Fruit fly (Drosophila melanogaster) whole organism, prepupa: ENCODE measurements around the gene CG32369.

Experiments
- Blimp-1 ChIP-seq: fragments of 200-800 bp; sonication (Bioruptor generic); optimal IDR thresholded peaks from 3 replicates; lab custom pipeline; 2017; ENCODE audit warnings: missing biosample characterization, missing genetic modification characterization, mild to moderate bottlenecking, moderate library complexity, missing genetic modification reagents
- CG10631 ChIP-seq: fragments of 200-800 bp; sonication (Bioruptor generic); optimal IDR thresholded peaks from 2 replicates; lab custom pipeline; 2016; ENCODE audit warnings: missing biosample characterization, missing genetic modification characterization
- CG10669 ChIP-seq: fragments of 200-800 bp; sonication (Bioruptor generic); optimal IDR thresholded peaks from 3 replicates; lab custom pipeline; 2018; ENCODE audit warnings: missing biosample characterization, mild to moderate bottlenecking, missing genetic modification characterization, moderate library complexity
- CG11294 ChIP-seq: fragments of 200-800 bp; sonication (Bioruptor generic); IDR thresholded peaks from 2 replicates; pipeline ENCODE4 v1.3.6; 2022; ENCODE audit warnings: missing biosample characterization, missing genetic modification characterization
- CG11762 ChIP-seq: fragments of 200-800 bp; sonication (Bioruptor generic); optimal IDR thresholded peaks from 3 replicates; lab custom pipeline; 2016; ENCODE audit warnings: missing biosample characterization, missing genetic modification characterization; ENCODE audit not compliant: insufficient read depth
- CG11902 ChIP-seq: fragments of 200-800 bp; sonication (Bioruptor generic); optimal IDR thresholded peaks from 3 replicates; lab custom pipeline; 2016; ENCODE audit warnings: missing biosample characterization, missing genetic modification characterization
- CG15336 ChIP-seq: fragments of 200-800 bp; sonication (Bioruptor generic); IDR thresholded peaks from 2 replicates; pipeline ENCODE4 v1.3.6; 2022; ENCODE audit warnings: missing biosample characterization, missing genetic modification characterization
- CG1621 ChIP-seq: fragments of 200-800 bp; sonication (Bioruptor generic); optimal IDR thresholded peaks from 3 replicates; lab custom pipeline; 2018; ENCODE audit warnings: missing biosample characterization, mild to moderate bottlenecking, missing genetic modification characterization
- CG16779 ChIP-seq: fragments of 200-800 bp; sonication (Bioruptor generic); optimal IDR thresholded peaks from 3 replicates; lab custom pipeline; 2017; ENCODE audit warnings: missing biosample characterization, mild to moderate bottlenecking, missing genetic modification characterization
- CG3032 ChIP-seq: fragments of 200-800 bp; optimal IDR thresholded peaks from 2 replicates; lab custom pipeline; 2019; ENCODE audit warnings: missing biosample characterization, mild to moderate bottlenecking, missing genetic modification characterization, moderate library complexity
- CG32006 ChIP-seq: fragments of 200-800 bp; sonication (Bioruptor generic); optimal IDR thresholded peaks from 3 replicates; lab custom pipeline; 2017; ENCODE audit warnings: missing biosample characterization, mild to moderate bottlenecking, missing genetic modification characterization
- CG34406 ChIP-seq: fragments of 200-800 bp; sonication (Bioruptor generic); optimal IDR thresholded peaks from 3 replicates; lab custom pipeline; 2016; ENCODE audit warnings: missing biosample characterization, missing genetic modification characterization
- CG3919 ChIP-seq: fragments of 200-800 bp; sonication (Bioruptor generic); optimal IDR thresholded peaks from 3 replicates; lab custom pipeline; 2016; ENCODE audit warnings: missing biosample characterization, missing genetic modification characterization
- CG6276 ChIP-seq: fragments of 200-800 bp; sonication (Bioruptor generic); optimal IDR thresholded peaks from 2 replicates; lab custom pipeline; 2017; ENCODE audit warnings: missing biosample characterization, mild to moderate bottlenecking, missing genetic modification characterization
- CG6792 ChIP-seq: fragments of 200-800 bp; sonication (Bioruptor generic); optimal IDR thresholded peaks from 3 replicates; lab custom pipeline; 2016; ENCODE audit warnings: missing biosample characterization, missing genetic modification characterization
- CG6854 ChIP-seq: fragments of 200-800 bp; sonication (Bioruptor generic); optimal IDR thresholded peaks from 2 replicates; lab custom pipeline; 2017; ENCODE audit warnings: missing biosample characterization, mild to moderate bottlenecking, missing genetic modification characterization
- CG7368 ChIP-seq: fragments of 200-800 bp; sonication (Bioruptor generic); optimal IDR thresholded peaks from 3 replicates; lab custom pipeline; 2016; ENCODE audit warnings: missing biosample characterization, missing genetic modification characterization
- CG8119 ChIP-seq: fragments of 200-800 bp; sonication (Bioruptor generic); IDR thresholded peaks from 3 replicates; pipeline ENCODE4 v1.3.6; 2022; ENCODE audit warnings: missing biosample characterization, missing genetic modification characterization
- CG8319 ChIP-seq: fragments of 200-800 bp; sonication (Bioruptor generic); optimal IDR thresholded peaks from 3 replicates; lab custom pipeline; 2016; ENCODE audit warnings: missing biosample characterization, missing genetic modification characterization
- CG8632 ChIP-seq: fragments of 200-800 bp; sonication (Bioruptor generic); optimal IDR thresholded peaks from 3 replicates; lab custom pipeline; 2016; ENCODE audit warnings: missing biosample characterization, missing genetic modification characterization
- CG9139 ChIP-seq: fragments of 200-800 bp; sonication (Bioruptor generic); optimal IDR thresholded peaks from 3 replicates; lab custom pipeline; 2017; ENCODE audit warnings: missing biosample characterization, mild to moderate bottlenecking, missing genetic modification characterization
- Eip78C ChIP-seq: fragments of 200-800 bp; sonication (Bioruptor generic); peaks from one replicate; lab custom pipeline; 2016; ENCODE audit warnings: missing biosample characterization, missing genetic modification characterization
- Eip93F ChIP-seq: fragments of 200-800 bp; sonication (Bioruptor generic); optimal IDR thresholded peaks from 2 replicates; lab custom pipeline; 2016; ENCODE audit warnings: missing biosample characterization, mild to moderate bottlenecking, missing genetic modification characterization
- Ets21C ChIP-seq: fragments of 200-800 bp; sonication (Bioruptor generic); optimal IDR thresholded peaks from 3 replicates; lab custom pipeline; 2016; ENCODE audit warnings: missing biosample characterization, missing genetic modification characterization
- Ets96B ChIP-seq: fragments of 200-800 bp; optimal IDR thresholded peaks from 2 replicates; lab custom pipeline; 2019; ENCODE audit warnings: missing biosample characterization, mild to moderate bottlenecking, missing genetic modification characterization, moderate library complexity
- Gug ChIP-seq: fragments of 200-800 bp; sonication (Bioruptor generic); IDR thresholded peaks from 2 replicates; pipeline ENCODE4 v1.3.6; 2022; ENCODE audit warnings: missing biosample characterization, missing genetic modification characterization
- Hr4 ChIP-seq: fragments of 200-800 bp; sonication (Bioruptor generic); optimal IDR thresholded peaks from 3 replicates; lab custom pipeline; 2016; ENCODE audit warnings: missing biosample characterization, missing genetic modification characterization
- Lpt ChIP-seq: fragments of 200-800 bp; sonication (Bioruptor generic); optimal IDR thresholded peaks from 3 replicates; lab custom pipeline; 2016; ENCODE audit warnings: missing biosample characterization, missing genetic modification characterization
- OdsH ChIP-seq: fragments of 200-800 bp; sonication (Bioruptor generic); optimal IDR thresholded peaks from 3 replicates; lab custom pipeline; 2016; ENCODE audit warnings: missing biosample characterization, missing genetic modification characterization
- Smox ChIP-seq: fragments of 200-800 bp; sonication (Bioruptor generic); optimal IDR thresholded peaks from 3 replicates; lab custom pipeline; 2016; ENCODE audit warnings: missing biosample characterization, missing genetic modification characterization
- Sox102F ChIP-seq: fragments of 200-800 bp; sonication (Bioruptor generic); optimal IDR thresholded peaks from 2 replicates; lab custom pipeline; 2016; ENCODE audit warnings: missing biosample characterization, mild to moderate bottlenecking, missing genetic modification characterization
- Sox14 ChIP-seq: fragments of 200-800 bp; sonication (Bioruptor generic); optimal IDR thresholded peaks from 3 replicates; lab custom pipeline; 2016; ENCODE audit warnings: missing biosample characterization, missing genetic modification characterization
- achi ChIP-seq: fragments of 200-800 bp; sonication (Bioruptor generic); optimal IDR thresholded peaks from 3 replicates; lab custom pipeline; 2016; ENCODE audit warnings: missing biosample characterization, missing genetic modification characterization
- acj6 ChIP-seq: fragments of 200-800 bp; sonication (Bioruptor generic); optimal IDR thresholded peaks from 3 replicates; lab custom pipeline; 2016; ENCODE audit warnings: missing biosample characterization, missing genetic modification characterization
- dac ChIP-seq: fragments of 200-800 bp; sonication (Bioruptor generic); optimal IDR thresholded peaks from 2 replicates; lab custom pipeline; 2017; ENCODE audit warnings: missing biosample characterization, mild to moderate bottlenecking, missing genetic modification characterization
- dsx ChIP-seq: fragments of 200-800 bp; optimal IDR thresholded peaks from 3 replicates; lab custom pipeline; 2019; ENCODE audit warnings: missing biosample characterization, mild to moderate bottlenecking, missing genetic modification characterization, moderate library complexity; ENCODE audit not compliant: poor library complexity, severe bottlenecking
- eg ChIP-seq: fragments of 200-800 bp; sonication (Bioruptor generic); IDR thresholded peaks from 3 replicates; pipeline ENCODE4 v1.3.6; 2022; ENCODE audit warnings: missing biosample characterization, missing genetic modification characterization
- fd59A ChIP-seq: fragments of 200-800 bp; sonication (Bioruptor generic); optimal IDR thresholded peaks from 2 replicates; lab custom pipeline; 2017; ENCODE audit warnings: missing biosample characterization, mild to moderate bottlenecking, missing genetic modification characterization, missing genetic modification reagents
- fd85E ChIP-seq: fragments of 200-800 bp; sonication (Bioruptor generic); optimal IDR thresholded peaks from 3 replicates; lab custom pipeline; 2016; ENCODE audit warnings: missing biosample characterization, missing genetic modification characterization
- fkh ChIP-seq: fragments of 200-800 bp; sonication (Bioruptor generic); optimal IDR thresholded peaks from 3 replicates; lab custom pipeline; 2017; ENCODE audit warnings: missing biosample characterization, mild to moderate bottlenecking, missing genetic modification characterization, moderate library complexity
- lz ChIP-seq: fragments of 200-800 bp; sonication (Bioruptor generic); optimal IDR thresholded peaks from 3 replicates; lab custom pipeline; 2016; ENCODE audit warnings: missing biosample characterization, missing genetic modification characterization
- net ChIP-seq: fragments of 200-800 bp; sonication (Bioruptor generic); optimal IDR thresholded peaks from 3 replicates; lab custom pipeline; 2016; ENCODE audit warnings: missing biosample characterization, missing genetic modification characterization
- pdm3 ChIP-seq: fragments of 200-800 bp; sonication (Bioruptor generic); optimal IDR thresholded peaks from 3 replicates; lab custom pipeline; 2016; ENCODE audit warnings: missing biosample characterization, missing genetic modification characterization
- salr ChIP-seq, 2 experiments: fragments of 200-800 bp; sonication (Bioruptor generic); optimal IDR thresholded peaks; 3 replicates each; lab custom pipeline; 2016 to 2018; ENCODE audit warnings: missing biosample characterization in 2 of 2, missing genetic modification characterization in 2 of 2, mild to moderate bottlenecking in 1 of 2
- spab ChIP-seq: fragments of 200-800 bp; sonication (Bioruptor generic); optimal IDR thresholded peaks from 2 replicates; lab custom pipeline; 2017; ENCODE audit warnings: missing biosample characterization, mild to moderate bottlenecking, missing genetic modification characterization, missing genetic modification reagents
- ss ChIP-seq, 2 experiments: fragments of 200-800 bp; sonication (Bioruptor generic); optimal IDR thresholded peaks; 2 replicates in 1 of 2; 3 replicates in 1 of 2; lab custom pipeline; 2017 to 2018; ENCODE audit warnings: mild to moderate bottlenecking in 2 of 2, missing biosample characterization in 2 of 2, missing genetic modification characterization in 2 of 2, moderate library complexity in 1 of 2
- svp ChIP-seq: fragments of 200-800 bp; sonication (Bioruptor generic); peaks from one replicate; lab custom pipeline; 2016; ENCODE audit warnings: missing biosample characterization, missing genetic modification characterization
- vri ChIP-seq: fragments of 200-800 bp; sonication (Bioruptor generic); optimal IDR thresholded peaks from 3 replicates; lab custom pipeline; 2016; ENCODE audit warnings: missing biosample characterization, mild to moderate bottlenecking, missing genetic modification characterization

CG32369 gene

DNA sequence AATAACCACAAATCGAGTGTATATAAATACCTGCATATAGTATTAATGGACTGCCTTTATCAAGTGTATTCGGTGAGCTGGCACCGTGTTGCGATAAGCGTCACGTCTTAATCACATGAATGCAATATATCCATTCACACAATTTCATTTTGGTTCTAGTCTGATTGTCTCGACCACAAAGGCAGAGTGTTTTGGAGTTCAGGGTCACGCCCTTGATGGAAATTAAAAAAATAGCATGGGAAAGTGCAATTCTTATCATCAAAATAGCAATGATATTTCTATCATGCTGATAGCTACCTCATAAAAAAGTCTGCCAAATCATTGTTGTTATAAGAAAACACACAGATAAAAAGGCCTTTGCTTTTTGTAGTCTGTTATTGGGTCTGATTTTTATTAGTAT, 16.9 kb downstream of the CG32369 start:
- TF ChIP-seq CG1621 (tag; lab: Kevin White, UChicago) (no peak), CG6854 (GFP tag; lab: Kevin White, UChicago) (no peak), fd59A (GFP tag; lab: Kevin White, UChicago) (no peak), lz (no peak), OdsH (GFP tag; lab: Kevin White, UChicago) (no peak), svp (GFP tag; lab: Kevin White, UChicago) (peak; percentile 92), Eip93F (peak; percentile 6), CG8119 (GFP tag; lab: Robert Waterston, UW) (no peak), Ets21C (GFP tag; lab: Kevin White, UChicago) (no peak), CG34406 (GFP tag; lab: Kevin White, UChicago) (no peak), dsx (GFP tag; lab: Kevin White, UChicago) (no peak), eg (GFP tag; lab: Robert Waterston, UW) (no peak)

DNA sequence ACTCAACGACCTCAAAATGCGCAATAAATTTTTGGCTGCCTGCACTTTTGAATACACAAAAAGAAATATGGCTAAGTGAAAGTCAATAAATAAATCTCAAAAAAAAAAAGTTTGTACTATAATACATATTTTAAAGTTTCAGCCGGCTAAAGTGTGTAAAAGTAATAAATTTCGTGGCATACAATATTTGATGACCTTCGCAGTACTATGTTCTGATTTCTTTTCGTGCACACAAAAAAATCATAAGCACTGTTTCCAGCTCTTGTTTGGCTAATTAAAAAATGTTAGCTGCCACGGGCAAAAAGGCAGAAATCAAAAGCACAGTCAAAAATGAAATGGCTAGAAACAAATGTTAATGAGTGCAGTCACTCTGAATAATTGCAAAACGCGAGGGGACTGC, 17.4 kb downstream of the CG32369 start:
- TF ChIP-seq CG11762 (GFP tag; lab: Kevin White, UChicago) (peak; percentile 0), fd85E (GFP tag; lab: Kevin White, UChicago) (no peak), net (GFP tag; lab: Kevin White, UChicago) (no peak), spab (GFP tag; lab: Kevin White, UChicago) (no peak), CG16779 (no peak), Hr4 (peak; percentile 22), CG3919 (peak; percentile 43), Lpt (no peak), CG8632 (no peak), OdsH (GFP tag; lab: Kevin White, UChicago) (peak; percentile 47), ss (GFP tag; optimal IDR thresholded peaks at IDR 0.05; lab: Kevin White, UChicago) (no peak), CG9139 (GFP tag; lab: Kevin White, UChicago) (no peak), fd59A (GFP tag; lab: Kevin White, UChicago) (no peak), CG1621 (tag; lab: Kevin White, UChicago) (no peak), acj6 (GFP tag; lab: Kevin White, UChicago) (peak; percentile 61), achi (GFP tag; lab: Kevin White, UChicago) (peak; percentile 47), Eip78C (GFP tag; lab: Kevin White, UChicago) (peak; percentile 67), Ets96B (tag; lab: Kevin White, UChicago) (no peak), Gug (GFP tag; lab: Robert Waterston, UW) (0 out of 2 replicates have a peak, but pooled peaks have one; percentile 22), lz (peak; percentile 74), pdm3 (peak; percentile 49), vri (peak; percentile 88), svp (GFP tag; lab: Kevin White, UChicago) (no peak), CG10669 (GFP tag; lab: Kevin White, UChicago) (no peak), Sox14 (GFP tag; lab: Kevin White, UChicago) (peak; percentile 53), CG7368 (GFP tag; lab: Kevin White, UChicago) (peak; percentile 12), CG6276 (no peak), salr (GFP tag; optimal IDR thresholded peaks at IDR 0.05; lab: Kevin White, UChicago) (no peak), Eip93F (no peak), eg (GFP tag; lab: Robert Waterston, UW) (0 out of 3 replicates have a peak, but pooled peaks have one; percentile 39), CG15336 (GFP tag; lab: Robert Waterston, UW) (peak; percentile 58), CG6854 (GFP tag; lab: Kevin White, UChicago) (no peak), fkh (GFP tag; lab: Kevin White, UChicago) (no peak), CG8319 (GFP tag; lab: Kevin White, UChicago) (peak; percentile 23), CG11902 (GFP tag; lab: Kevin White, UChicago) (peak; percentile 39), Smox (GFP tag; lab: Kevin White, UChicago) (peak; percentile 86), dsx (GFP tag; lab: Kevin White, UChicago) (no peak), CG3032 (tag; lab: Kevin White, UChicago) (no peak), Ets21C (GFP tag; lab: Kevin White, UChicago) (peak; percentile 62), CG6792 (GFP tag; lab: Kevin White, UChicago) (peak; percentile 42), Sox102F (GFP tag; lab: Kevin White, UChicago) (peak; percentile 82), CG10631 (GFP tag; lab: Kevin White, UChicago) (no peak), CG32006 (peak; percentile 21), Blimp-1 (GFP tag; lab: Kevin White, UChicago) (peak; percentile 77), dac (no peak), CG11294 (GFP tag; lab: Robert Waterston, UW) (no peak)
